Fruit fly (Drosophila melanogaster) whole organism, embryonic: Measurements from ENCODE around the gene mRpS18B.

Experiments used
- Ada2b ChIP-seq: fragments of 200-800 bp; sonication (Bioruptor generic); IDR thresholded peaks from 2 replicates; pipeline ENCODE4 v1.3.6; 2022; ENCODE audit warnings: missing biosample characterization, missing genetic modification characterization
- Atf6 ChIP-seq: fragments of 200-800 bp; sonication (Bioruptor generic); IDR thresholded peaks from 2 replicates; pipeline ENCODE4 v1.3.6; 2022; ENCODE audit warnings: missing biosample characterization, missing genetic modification characterization
- Blimp-1 ChIP-seq: fragments of 200-800 bp; sonication (Bioruptor generic); optimal IDR thresholded peaks from 3 replicates; lab custom pipeline; 2018; ENCODE audit warnings: missing biosample characterization, missing genetic modification characterization, mild to moderate bottlenecking, moderate library complexity, missing genetic modification reagents
- CG10321 ChIP-seq: fragments of 200-800 bp; sonication (Bioruptor generic); IDR thresholded peaks from 2 replicates; pipeline ENCODE4 v1.3.6; 2022; ENCODE audit warnings: missing biosample characterization, missing genetic modification characterization
- CG13424 ChIP-seq: fragments of 200-800 bp; sonication (Bioruptor generic); optimal IDR thresholded peaks from 2 replicates; lab custom pipeline; 2019; ENCODE audit warnings: missing biosample characterization, mild to moderate bottlenecking, missing genetic modification characterization, moderate library complexity
- CG15269 ChIP-seq: fragments of 200-800 bp; sonication (Bioruptor generic); optimal IDR thresholded peaks from 2 replicates; lab custom pipeline; 2018; ENCODE audit warnings: missing biosample characterization, mild to moderate bottlenecking, missing genetic modification characterization, moderate library complexity
- CG15479 ChIP-seq: fragments of 200-800 bp; sonication (Bioruptor generic); optimal IDR thresholded peaks from 3 replicates; lab custom pipeline; 2019; ENCODE audit warnings: missing biosample characterization, mild to moderate bottlenecking, missing genetic modification characterization, moderate library complexity
- CG16779 ChIP-seq: fragments of 200-800 bp; sonication (Bioruptor generic); IDR thresholded peaks from 2 replicates; pipeline ENCODE4 v1.3.6; 2022; ENCODE audit warnings: missing biosample characterization, missing genetic modification characterization
- CG16815 ChIP-seq: fragments of 200-800 bp; sonication (Bioruptor generic); optimal IDR thresholded peaks from 3 replicates; lab custom pipeline; 2017; ENCODE audit warnings: missing biosample characterization, mild to moderate bottlenecking, missing genetic modification characterization
- CG16863 ChIP-seq: fragments of 200-800 bp; sonication (Bioruptor generic); optimal IDR thresholded peaks from 3 replicates; lab custom pipeline; 2016; ENCODE audit warnings: missing biosample characterization, missing genetic modification characterization
- CG18619 ChIP-seq: fragments of 200-800 bp; sonication (Bioruptor generic); optimal IDR thresholded peaks from 3 replicates; lab custom pipeline; 2017; ENCODE audit warnings: missing biosample characterization, mild to moderate bottlenecking, missing genetic modification characterization
- CG3163 ChIP-seq: fragments of 200-800 bp; sonication (Bioruptor generic); optimal IDR thresholded peaks from 3 replicates; lab custom pipeline; 2016; ENCODE audit warnings: missing biosample characterization, missing genetic modification characterization
- CG3847 ChIP-seq: fragments of 200-800 bp; sonication (Bioruptor generic); IDR thresholded peaks from 2 replicates; pipeline ENCODE4 v1.3.6; 2022; ENCODE audit warnings: missing biosample characterization, missing genetic modification characterization
- CG4404 ChIP-seq: fragments of 200-800 bp; sonication (Bioruptor generic); IDR thresholded peaks from 2 replicates; pipeline ENCODE4 v1.3.6; 2022; ENCODE audit warnings: missing biosample characterization, missing genetic modification characterization
- CG6791 ChIP-seq: fragments of 200-800 bp; sonication (Bioruptor generic); IDR thresholded peaks from 3 replicates; pipeline ENCODE4 v1.3.6; 2022; ENCODE audit warnings: missing biosample characterization, missing genetic modification characterization; ENCODE audit not compliant: partially characterized antibody
- CG6813 ChIP-seq: fragments of 200-800 bp; sonication (Bioruptor generic); optimal IDR thresholded peaks from 2 replicates; lab custom pipeline; 2017; ENCODE audit warnings: missing biosample characterization, missing genetic modification characterization, mild to moderate bottlenecking, moderate library complexity, missing genetic modification reagents
- CG7271 ChIP-seq: fragments of 200-800 bp; sonication (Bioruptor generic); optimal IDR thresholded peaks from 2 replicates; lab custom pipeline; 2018; ENCODE audit warnings: missing biosample characterization, mild to moderate bottlenecking, missing genetic modification characterization, moderate library complexity
- CG7963 ChIP-seq: fragments of 200-800 bp; sonication (Bioruptor generic); IDR thresholded peaks from 3 replicates; pipeline ENCODE4 v1.3.6; 2022; ENCODE audit warnings: missing biosample characterization, missing genetic modification characterization; ENCODE audit not compliant: partially characterized antibody
- CG8281 ChIP-seq: fragments of 200-800 bp; sonication (Bioruptor generic); optimal IDR thresholded peaks from 2 replicates; lab custom pipeline; 2018; ENCODE audit warnings: missing biosample characterization, mild to moderate bottlenecking, missing genetic modification characterization, moderate library complexity
- CG8388 ChIP-seq: fragments of 200-800 bp; sonication (Bioruptor generic); optimal IDR thresholded peaks from 2 replicates; lab custom pipeline; 2019; ENCODE audit warnings: missing biosample characterization, mild to moderate bottlenecking, missing genetic modification characterization, moderate library complexity
- CG8765 ChIP-seq: fragments of 200-800 bp; sonication (Bioruptor generic); IDR thresholded peaks from 2 replicates; pipeline ENCODE4 v1.3.6; 2022; ENCODE audit warnings: missing biosample characterization, missing genetic modification characterization
- CG8944 ChIP-seq: fragments of 200-800 bp; sonication (Bioruptor generic); optimal IDR thresholded peaks from 3 replicates; lab custom pipeline; 2016; ENCODE audit warnings: missing biosample characterization, missing genetic modification characterization
- CG9932 ChIP-seq: fragments of 200-800 bp; sonication (Bioruptor generic); IDR thresholded peaks from 2 replicates; pipeline ENCODE4 v1.3.6; 2022; ENCODE audit warnings: missing biosample characterization, missing genetic modification characterization
- CHES-1-like ChIP-seq: fragments of 200-800 bp; sonication (Bioruptor generic); optimal IDR thresholded peaks from 2 replicates; lab custom pipeline; 2016; ENCODE audit warnings: missing biosample characterization, missing genetic modification characterization
- Chrac-16 ChIP-seq: fragments of 200-800 bp; sonication (Bioruptor generic); optimal IDR thresholded peaks from 3 replicates; lab custom pipeline; 2016; ENCODE audit warnings: missing biosample characterization, missing genetic modification characterization
- H15 ChIP-seq: fragments of 200-800 bp; sonication (Bioruptor generic); IDR thresholded peaks from 3 replicates; pipeline ENCODE4 v1.3.6; 2022; ENCODE audit warnings: missing biosample characterization, missing genetic modification characterization
- HLH3B ChIP-seq: fragments of 200-800 bp; sonication (Bioruptor generic); IDR thresholded peaks from 2 replicates; pipeline ENCODE4 v1.3.6; 2022; ENCODE audit warnings: missing biosample characterization, missing genetic modification characterization
- Hey ChIP-seq: fragments of 200-800 bp; sonication (Bioruptor generic); optimal IDR thresholded peaks from 3 replicates; lab custom pipeline; 2018; ENCODE audit warnings: missing biosample characterization, mild to moderate bottlenecking, missing genetic modification characterization
- MESR4 ChIP-seq: fragments of 200-800 bp; sonication (Bioruptor generic); optimal IDR thresholded peaks from 2 replicates; lab custom pipeline; 2018; ENCODE audit warnings: missing biosample characterization, mild to moderate bottlenecking, missing genetic modification characterization, moderate library complexity
- ab ChIP-seq: fragments of 200-800 bp; sonication (Bioruptor generic); optimal IDR thresholded peaks from 2 replicates; lab custom pipeline; 2016; ENCODE audit warnings: missing biosample characterization, missing genetic modification characterization
- amos ChIP-seq: fragments of 200-800 bp; sonication (Bioruptor generic); IDR thresholded peaks from 2 replicates; pipeline ENCODE4 v1.3.6; 2022; ENCODE audit warnings: missing biosample characterization, missing genetic modification characterization; ENCODE audit not compliant: partially characterized antibody
- bbx ChIP-seq: fragments of 200-800 bp; sonication (Bioruptor generic); IDR thresholded peaks from 2 replicates; pipeline ENCODE4 v1.3.6; 2022; ENCODE audit warnings: missing biosample characterization, missing genetic modification characterization; ENCODE audit not compliant: partially characterized antibody
- chn ChIP-seq: fragments of 200-800 bp; sonication (Bioruptor generic); optimal IDR thresholded peaks from 2 replicates; lab custom pipeline; 2016; ENCODE audit warnings: missing biosample characterization, missing genetic modification characterization
- en ChIP-seq: fragments of 200-800 bp; sonication (Bioruptor generic); optimal IDR thresholded peaks from 2 replicates; lab custom pipeline; 2016; ENCODE audit warnings: missing biosample characterization, missing genetic modification characterization
- gcm ChIP-seq: fragments of 200-800 bp; sonication (Bioruptor generic); optimal IDR thresholded peaks from 2 replicates; lab custom pipeline; 2019; ENCODE audit warnings: missing biosample characterization, mild to moderate bottlenecking, missing genetic modification characterization, moderate library complexity
- grn ChIP-seq: fragments of 200-800 bp; sonication (Bioruptor generic); optimal IDR thresholded peaks from 3 replicates; lab custom pipeline; 2017; ENCODE audit warnings: missing biosample characterization, missing genetic modification characterization
- her ChIP-seq: fragments of 200-800 bp; sonication (Bioruptor generic); optimal IDR thresholded peaks from 2 replicates; lab custom pipeline; 2016; ENCODE audit warnings: missing biosample characterization, missing genetic modification characterization
- lilli ChIP-seq: fragments of 200-800 bp; sonication (Bioruptor generic); optimal IDR thresholded peaks from 3 replicates; lab custom pipeline; 2016; ENCODE audit warnings: missing biosample characterization, missing genetic modification characterization
- lmd ChIP-seq: fragments of 200-800 bp; sonication (Bioruptor generic); IDR thresholded peaks from 2 replicates; pipeline ENCODE4 v1.3.6; 2022; ENCODE audit warnings: missing biosample characterization, missing genetic modification characterization
- mld ChIP-seq: fragments of 200-800 bp; sonication (Bioruptor generic); IDR thresholded peaks from 3 replicates; pipeline ENCODE4 v1.3.6; 2022; ENCODE audit warnings: missing biosample characterization, missing genetic modification characterization; ENCODE audit not compliant: partially characterized antibody
- org-1 ChIP-seq: fragments of 200-800 bp; sonication (Bioruptor generic); optimal IDR thresholded peaks from 2 replicates; lab custom pipeline; 2017; ENCODE audit warnings: missing biosample characterization, missing genetic modification characterization
- prd ChIP-seq, 3 experiments: fragments of >200 bp in 2 of 3; fragments of 200-800 bp in 1 of 3; sonication (Bioruptor generic) in 1 of 3; optimal IDR thresholded peaks in 2 of 3; IDR thresholded peaks in 1 of 3; 2 replicates in 2 of 3; 3 replicates in 1 of 3; pipeline versions ENCODE4 v1.3.6 to Lab custom; 2017 to 2022; ENCODE audit warnings: missing biosample characterization in 1 of 3, missing genetic modification characterization in 1 of 3
- repo ChIP-seq: fragments of 200-800 bp; sonication (Bioruptor generic); optimal IDR thresholded peaks from 2 replicates; lab custom pipeline; 2016; ENCODE audit warnings: missing biosample characterization, missing genetic modification characterization
- tap ChIP-seq: fragments of 200-800 bp; optimal IDR thresholded peaks from 3 replicates; lab custom pipeline; 2019; ENCODE audit warnings: missing biosample characterization, mild to moderate bottlenecking, missing genetic modification characterization, moderate library complexity
- tgo ChIP-seq: fragments of 200-800 bp; sonication (Bioruptor generic); IDR thresholded peaks from 3 replicates; pipeline ENCODE4 v1.3.6; 2022; ENCODE audit warnings: missing biosample characterization, missing genetic modification characterization
- twi ChIP-seq: fragments of 200-800 bp; optimal IDR thresholded peaks from 2 replicates; lab custom pipeline; 2019; ENCODE audit warnings: missing biosample characterization, mild to moderate bottlenecking, missing genetic modification characterization, moderate library complexity
- vnd ChIP-seq: fragments of 200-800 bp; sonication (Bioruptor generic); IDR thresholded peaks from 3 replicates; pipeline ENCODE4 v1.3.6; 2022; ENCODE audit warnings: missing biosample characterization, missing genetic modification characterization; ENCODE audit not compliant: partially characterized antibody
- vvl ChIP-seq: fragments of 200-800 bp; sonication (Bioruptor generic); IDR thresholded peaks from 2 replicates; pipeline ENCODE4 v1.3.6; 2022; ENCODE audit warnings: missing biosample characterization, missing genetic modification characterization
- wdn ChIP-seq: fragments of 200-800 bp; sonication (Bioruptor generic); IDR thresholded peaks from 2 replicates; pipeline ENCODE4 v1.3.6; 2022; ENCODE audit warnings: missing biosample characterization, missing genetic modification characterization

Gene mRpS18B

DNA sequence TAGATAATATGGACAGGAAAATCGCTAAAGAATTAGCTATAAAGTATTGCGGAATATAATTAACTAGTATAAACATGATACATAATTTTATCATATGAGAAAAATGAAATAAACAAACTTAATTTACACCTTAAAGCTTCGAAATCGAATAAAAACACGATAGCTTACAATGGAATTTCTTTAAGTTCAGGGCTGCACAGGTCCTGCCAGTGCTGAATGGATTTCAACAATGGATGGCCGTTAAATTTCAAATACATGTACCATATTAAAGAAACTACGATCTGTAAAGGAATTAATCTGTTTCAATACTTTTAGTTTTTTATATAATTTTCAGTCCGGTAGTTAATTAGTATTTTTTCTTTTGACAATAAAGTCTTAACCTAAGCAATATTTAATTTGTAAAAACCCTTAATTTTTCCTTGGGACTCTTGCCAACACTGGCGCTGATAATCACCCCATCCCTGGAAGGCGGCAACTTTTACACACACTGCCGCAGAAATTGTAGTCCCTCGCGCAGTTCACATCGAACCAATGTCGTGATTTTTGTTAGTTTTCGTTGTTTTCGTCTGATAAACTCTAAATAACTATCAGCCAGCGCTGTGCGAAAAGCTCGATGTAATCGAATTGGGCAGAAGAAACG, 35.9 kb downstream of the mRpS18B start, which contains the start of the genes barr and lok (continued):
- TF ChIP-seq bbx (no peak), CG15269 (tag; lab: Kevin White, UChicago) (no peak), HLH3B (no peak), repo (no peak), Hey (tag; lab: Kevin White, UChicago) (no peak), her (no peak), CG16815 (GFP tag; lab: Kevin White, UChicago) (peak; percentile 61), CG9932 (peak; percentile 64), lilli (GFP tag; lab: Kevin White, UChicago) (peak; percentile 60), org-1 (GFP tag; lab: Kevin White, UChicago) (no peak), CG13424 (tag; lab: Kevin White, UChicago) (peak; percentile 59), CG8765 (GFP tag; lab: Robert Waterston, UW) (no peak), CG6791 (GFP tag; lab: Robert Waterston, UW) (no peak), vvl (GFP tag; lab: Robert Waterston, UW) (0 out of 2 replicates have a peak, but pooled peaks have one; percentile 23), wdn (GFP tag; lab: Robert Waterston, UW) (no peak), prd (optimal IDR thresholded peaks at IDR 0.05; lab: Kevin White, UChicago) (no peak), prd (GFP tag; IDR thresholded peaks at IDR 0.05; lab: Robert Waterston, UW) (peak; percentile 57; the same call in 2 of the 3 replicates), Blimp-1 (GFP tag; lab: Kevin White, UChicago) (no peak), CG16863 (GFP tag; lab: Kevin White, UChicago) (peak; percentile 42), tap (tag; lab: Kevin White, UChicago) (no peak), mld (GFP tag; lab: Robert Waterston, UW) (no peak), CG4404 (GFP tag; lab: Robert Waterston, UW) (peak; percentile 60; the same call in 1 of the 2 replicates), CG15479 (no peak), ab (GFP tag; lab: Kevin White, UChicago) (no peak), MESR4 (GFP tag; lab: Kevin White, UChicago) (peak; percentile 68), CG3847 (GFP tag; lab: Robert Waterston, UW) (peak; percentile 46; the same call in 1 of the 2 replicates), CHES-1-like (GFP tag; lab: Kevin White, UChicago) (peak; percentile 36), CG7271 (no peak), gcm (GFP tag; lab: Kevin White, UChicago) (no peak), CG6813 (no peak), vnd (GFP tag; lab: Robert Waterston, UW) (no peak), twi (tag; lab: Kevin White, UChicago) (peak; percentile 40), Ada2b (0 out of 2 replicates have a peak, but pooled peaks have one; percentile 25), CG8388 (GFP tag; lab: Kevin White, UChicago) (peak; percentile 62), CG10321 (no peak), CG18619 (GFP tag; lab: Kevin White, UChicago) (peak; percentile 58), Chrac-16 (GFP tag; lab: Kevin White, UChicago) (peak; percentile 56), Atf6 (GFP tag; lab: Robert Waterston, UW) (no peak), lmd (GFP tag; lab: Robert Waterston, UW) (peak; percentile 46), CG3163 (GFP tag; lab: Kevin White, UChicago) (peak; percentile 13), CG8944 (GFP tag; lab: Kevin White, UChicago) (peak; percentile 39), grn (GFP tag; lab: Kevin White, UChicago) (no peak), CG7963 (GFP tag; lab: Robert Waterston, UW) (no peak), H15 (GFP tag; lab: Robert Waterston, UW) (no peak), tgo (GFP tag; lab: Robert Waterston, UW) (peak; percentile 40; the same call in 1 of the 3 replicates), en (peak; percentile 9), CG8281 (tag; lab: Kevin White, UChicago) (no peak), amos (peak; percentile 19; the same call in 1 of the 2 replicates), CG16779 (GFP tag; lab: Robert Waterston, UW) (no peak), chn (GFP tag; lab: Kevin White, UChicago) (peak; percentile 46)
